Worm (Caenorhabditis elegans) whole organism, L2 larva: ENCODE measurements around the gene bus-2.

Experiments used
- Y55F3AM.14 ChIP-seq: fragments of 200-800 bp; sonication (Bioruptor generic); optimal IDR thresholded peaks from 2 replicates; lab custom pipeline; 2018; ENCODE audit warnings: mild to moderate bottlenecking, missing genetic modification characterization, missing compliant biosample characterization
- ama-1 ChIP-seq: fragments of 150-350 bp; optimal IDR thresholded peaks from 2 replicates; lab custom pipeline; 2018; ENCODE audit warnings: inconsistent platforms
- fos-1 ChIP-seq: fragments of 150-350 bp; optimal IDR thresholded peaks from 2 replicates; lab custom pipeline; 2014; ENCODE audit warnings: missing biosample characterization, missing genetic modification characterization
- lin-11 ChIP-seq: fragments of 150-350 bp; sonication (generic microtip); optimal IDR thresholded peaks from 2 replicates; lab custom pipeline; 2014; ENCODE audit warnings: missing biosample characterization, missing genetic modification characterization, inconsistent platforms, mixed read lengths
- mab-5 ChIP-seq: fragments of 150-350 bp; optimal IDR thresholded peaks from 2 replicates; lab custom pipeline; 2014; ENCODE audit warnings: missing biosample characterization, missing genetic modification characterization
- nhr-10 ChIP-seq: sonication (generic microtip); optimal IDR thresholded peaks from 2 replicates; lab custom pipeline; 2017; ENCODE audit warnings: missing biosample characterization, missing genetic modification characterization
- nhr-237 ChIP-seq: fragments of 150-350 bp; optimal IDR thresholded peaks from 2 replicates; lab custom pipeline; 2014; ENCODE audit warnings: missing biosample characterization, missing genetic modification characterization
- nhr-77 ChIP-seq: fragments of 150-350 bp; optimal IDR thresholded peaks from 2 replicates; lab custom pipeline; 2014; ENCODE audit warnings: missing biosample characterization, missing genetic modification characterization
- snpc-4 ChIP-seq: fragments of 150-350 bp; optimal IDR thresholded peaks from 2 replicates; lab custom pipeline; 2014; ENCODE audit warnings: missing biosample characterization, missing genetic modification characterization
- zag-1 ChIP-seq: fragments of 150-350 bp; optimal IDR thresholded peaks from 2 replicates; lab custom pipeline; 2014; ENCODE audit warnings: missing biosample characterization, missing genetic modification characterization
- ztf-1 ChIP-seq: fragments of 200-800 bp; sonication (Bioruptor generic); conservative IDR thresholded peaks from 2 replicates; pipeline ENCODE4 v1.3.6; 2022; ENCODE audit warnings: missing genetic modification characterization, missing compliant biosample characterization

- TF ChIP-seq nhr-77 (tag; lab: Kevin White, UChicago) (no peak), ama-1 (lab: Kevin White, UChicago) (no peak), ztf-1 (GFP tag; lab: Robert Waterston, UW) (no peak), mab-5 (no peak), Y55F3AM.14 (GFP tag; lab: Kevin White, UChicago) (no peak), nhr-237 (tag; lab: Kevin White, UChicago) (no peak), snpc-4 (tag; lab: Kevin White, UChicago) (no peak), nhr-10 (tag; lab: Kevin White, UChicago) (no peak), zag-1 (tag; lab: Kevin White, UChicago) (no peak), fos-1 (tag; lab: Kevin White, UChicago) (no peak), lin-11 (tag; lab: Kevin White, UChicago) (no peak)
These were observed 12.5 kb upstream of the bus-2 start for ce11 chrIV:1687151-1687550.
